Worm (Caenorhabditis elegans) whole organism, late embryonic: Measurements from ENCODE around the gene F18C5.9.

Source experiments
- C38D4.7 ChIP-seq: fragments of 200-800 bp; sonication (Bioruptor generic); optimal IDR thresholded peaks from 2 replicates; lab custom pipeline; 2018; ENCODE audit warnings: mild to moderate bottlenecking, missing genetic modification characterization, moderate library complexity, missing compliant biosample characterization
- K02D7.2 ChIP-seq: sonication (generic microtip); optimal IDR thresholded peaks from 2 replicates; lab custom pipeline; 2017; ENCODE audit warnings: mild to moderate bottlenecking, missing genetic modification characterization, missing compliant biosample characterization
- T23F11.4 ChIP-seq: fragments of 200-800 bp; sonication (Bioruptor generic); optimal IDR thresholded peaks from 2 replicates; lab custom pipeline; 2018; ENCODE audit warnings: mild to moderate bottlenecking, missing genetic modification characterization, missing compliant biosample characterization
- ahr-1 ChIP-seq: sonication (generic microtip); optimal IDR thresholded peaks from 2 replicates; lab custom pipeline; 2016; ENCODE audit warnings: missing genetic modification characterization, missing compliant biosample characterization
- ama-1 ChIP-seq: fragments of 150-350 bp; optimal IDR thresholded peaks from 2 replicates; lab custom pipeline; 2014
- ceh-14 ChIP-seq: sonication (generic microtip); optimal IDR thresholded peaks from 2 replicates; lab custom pipeline; 2016; ENCODE audit warnings: missing genotype, missing genetic modification characterization, missing compliant biosample characterization
- ceh-24 ChIP-seq: sonication (generic microtip); optimal IDR thresholded peaks from 2 replicates; lab custom pipeline; 2016; ENCODE audit warnings: mild to moderate bottlenecking, missing genetic modification characterization, missing compliant biosample characterization
- ceh-30 ChIP-seq: fragments of 150-350 bp; optimal IDR thresholded peaks from 2 replicates; lab custom pipeline; 2014; ENCODE audit warnings: missing biosample characterization, missing genetic modification characterization
- ceh-31 ChIP-seq: sonication (generic microtip); optimal IDR thresholded peaks from 2 replicates; lab custom pipeline; 2016; ENCODE audit warnings: missing genetic modification characterization, missing compliant biosample characterization
- ceh-48 ChIP-seq: sonication (generic microtip); optimal IDR thresholded peaks from 2 replicates; lab custom pipeline; 2016; ENCODE audit warnings: missing genetic modification characterization, inconsistent platforms, missing compliant biosample characterization
- dmd-4 ChIP-seq: sonication (generic microtip); optimal IDR thresholded peaks from 2 replicates; lab custom pipeline; 2016; ENCODE audit warnings: borderline replicate concordance, missing genetic modification characterization, missing compliant biosample characterization
- dve-1 ChIP-seq: sonication (generic microtip); optimal IDR thresholded peaks from 2 replicates; lab custom pipeline; 2017; ENCODE audit warnings: antibody characterized with exemption, mild to moderate bottlenecking, missing genetic modification characterization, missing compliant biosample characterization
- elt-2 ChIP-seq: sonication (generic microtip); optimal IDR thresholded peaks from 2 replicates; lab custom pipeline; 2016; ENCODE audit warnings: missing genetic modification reagents, missing genetic modification characterization, missing compliant biosample characterization
- ets-4 ChIP-seq: sonication (generic microtip); optimal IDR thresholded peaks from 2 replicates; lab custom pipeline; 2016; ENCODE audit warnings: missing genetic modification characterization, missing compliant biosample characterization
- eyg-1 ChIP-seq: sonication (generic microtip); optimal IDR thresholded peaks from 2 replicates; lab custom pipeline; 2016; ENCODE audit warnings: missing genotype, missing genetic modification characterization, missing compliant biosample characterization
- fkh-10 ChIP-seq: fragments of 150-350 bp; optimal IDR thresholded peaks from 2 replicates; lab custom pipeline; 2014; ENCODE audit warnings: missing biosample characterization, missing genetic modification reagents, missing genetic modification characterization
- hlh-15 ChIP-seq: sonication (generic microtip); optimal IDR thresholded peaks from 2 replicates; lab custom pipeline; 2016; ENCODE audit warnings: missing genetic modification characterization, missing compliant biosample characterization
- lim-6 ChIP-seq: sonication (generic microtip); optimal IDR thresholded peaks from 2 replicates; lab custom pipeline; 2016; ENCODE audit warnings: missing genetic modification characterization, missing compliant biosample characterization
- madf-2 ChIP-seq: sonication (generic microtip); optimal IDR thresholded peaks from 2 replicates; lab custom pipeline; 2017; ENCODE audit warnings: missing genetic modification characterization, missing compliant biosample characterization
- nhr-232 ChIP-seq: sonication (generic microtip); optimal IDR thresholded peaks from 2 replicates; lab custom pipeline; 2016; ENCODE audit warnings: missing genetic modification characterization, missing compliant biosample characterization
- npax-4 ChIP-seq: sonication (generic microtip); optimal IDR thresholded peaks from 2 replicates; lab custom pipeline; 2016; ENCODE audit warnings: missing genetic modification characterization, missing compliant biosample characterization
- odd-2 ChIP-seq: sonication (generic microtip); optimal IDR thresholded peaks from 2 replicates; lab custom pipeline; 2017; ENCODE audit warnings: antibody characterized with exemption, mild to moderate bottlenecking, missing genetic modification characterization, missing compliant biosample characterization
- pag-3 ChIP-seq: sonication (generic microtip); optimal IDR thresholded peaks from 2 replicates; lab custom pipeline; 2016; ENCODE audit warnings: missing compliant biosample characterization, missing genetic modification characterization, borderline replicate concordance
- pax-1 ChIP-seq: fragments of 150-350 bp; optimal IDR thresholded peaks from 2 replicates; lab custom pipeline; 2014; ENCODE audit warnings: missing biosample characterization, missing genetic modification characterization
- pha-2 ChIP-seq: sonication (generic microtip); optimal IDR thresholded peaks from 2 replicates; lab custom pipeline; 2017; ENCODE audit warnings: mild to moderate bottlenecking, missing genetic modification characterization, missing compliant biosample characterization
- rnt-1 ChIP-seq: sonication (generic microtip); optimal IDR thresholded peaks from 2 replicates; lab custom pipeline; 2016; ENCODE audit warnings: missing genetic modification characterization, missing compliant biosample characterization
- sdc-2 ChIP-seq: sonication (generic microtip); optimal IDR thresholded peaks from 2 replicates; lab custom pipeline; 2016; ENCODE audit warnings: missing genotype, missing genetic modification characterization, missing compliant biosample characterization
- sox-4 ChIP-seq: sonication (generic microtip); optimal IDR thresholded peaks from 2 replicates; lab custom pipeline; 2017; ENCODE audit warnings: mild to moderate bottlenecking, missing genetic modification characterization, inconsistent platforms, missing compliant biosample characterization
- tbx-2 ChIP-seq: sonication (generic microtip); optimal IDR thresholded peaks from 2 replicates; lab custom pipeline; 2016; ENCODE audit warnings: missing genetic modification characterization, missing compliant biosample characterization
- unc-42 ChIP-seq: sonication (generic microtip); optimal IDR thresholded peaks from 2 replicates; lab custom pipeline; 2016; ENCODE audit warnings: missing genotype, missing genetic modification characterization, missing compliant biosample characterization
- unc-55 ChIP-seq: sonication (generic microtip); optimal IDR thresholded peaks from 2 replicates; lab custom pipeline; 2017; ENCODE audit warnings: missing biosample characterization, missing genetic modification reagents, missing genetic modification characterization
- unc-86 ChIP-seq: sonication (generic microtip); optimal IDR thresholded peaks from 2 replicates; lab custom pipeline; 2016; ENCODE audit warnings: missing genetic modification characterization, missing compliant biosample characterization
- zip-5 ChIP-seq: sonication (generic microtip); optimal IDR thresholded peaks from 2 replicates; lab custom pipeline; 2016; ENCODE audit warnings: missing genetic modification characterization, missing compliant biosample characterization
- ztf-16 ChIP-seq: sonication (generic microtip); optimal IDR thresholded peaks from 2 replicates; lab custom pipeline; 2017; ENCODE audit warnings: missing genetic modification characterization, missing compliant biosample characterization

Gene F18C5.9

DNA sequence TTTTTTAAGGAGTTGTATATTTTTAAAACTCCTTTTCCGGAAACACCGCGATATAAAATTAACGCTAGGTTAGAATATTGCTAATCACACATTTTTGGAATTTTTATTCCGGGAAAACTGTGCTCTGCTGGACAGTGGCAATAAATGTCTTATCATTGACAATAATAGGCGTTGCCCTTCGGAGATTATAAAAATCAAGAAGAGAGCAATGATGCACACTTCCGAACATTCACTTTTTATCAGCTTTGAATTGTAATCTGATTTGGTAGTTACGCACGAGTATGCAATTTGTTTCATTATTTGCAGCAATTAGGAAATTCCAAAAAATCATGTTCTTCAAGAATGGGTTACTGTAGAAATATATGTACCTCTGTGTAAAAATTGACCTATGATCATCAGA, 49.2 kb downstream of the F18C5.9 start:
- TF ChIP-seq hlh-15, result no peak
- no peak for TF ChIP-seq sox-4 (tag; lab: Kevin White, UChicago)
- TF ChIP-seq lim-6 (tag; lab: Kevin White, UChicago), result no peak
- no peak for TF ChIP-seq ceh-14 (tag; lab: Kevin White, UChicago)
- no peak for TF ChIP-seq C38D4.7 (GFP tag; lab: Kevin White, UChicago)
- no peak for TF ChIP-seq ahr-1
- TF ChIP-seq zip-5 (tag; lab: Kevin White, UChicago), result no peak
- no peak for TF ChIP-seq unc-42
- TF ChIP-seq ceh-30 (tag; lab: Kevin White, UChicago), result no peak
- no peak for TF ChIP-seq eyg-1 (tag; lab: Kevin White, UChicago)
- TF ChIP-seq pha-2, result no peak
- TF ChIP-seq rnt-1 (tag; lab: Kevin White, UChicago), result no peak
- no peak for TF ChIP-seq fkh-10 (GFP tag; lab: Kevin White, UChicago)
- TF ChIP-seq pag-3 (tag; lab: Kevin White, UChicago), result no peak
- TF ChIP-seq ceh-31, result no peak
- no peak for TF ChIP-seq odd-2 (tag; lab: Kevin White, UChicago)
- TF ChIP-seq madf-2 (tag; lab: Kevin White, UChicago), result no peak
- TF ChIP-seq unc-55 (GFP tag; lab: Kevin White, UChicago), result no peak
- no peak for TF ChIP-seq sdc-2

DNA sequence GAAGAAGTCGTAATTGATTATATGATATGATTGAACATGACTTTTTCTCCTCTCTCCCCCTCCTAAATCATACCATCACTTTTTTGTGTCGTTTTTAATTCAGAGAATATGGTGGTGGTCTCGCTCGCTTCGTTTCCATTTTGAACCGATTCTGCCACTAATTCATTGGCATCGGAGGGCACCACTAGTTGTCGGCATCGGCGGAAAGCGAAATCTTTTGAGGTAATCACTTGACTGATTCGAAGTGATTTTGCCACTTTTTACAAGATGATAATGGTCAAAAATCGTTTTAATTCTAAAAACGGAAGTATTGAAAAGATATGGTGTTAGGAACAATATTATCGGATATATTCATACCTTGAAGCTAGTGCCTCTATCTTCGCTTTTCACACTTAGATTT, 49.8 kb downstream of the F18C5.9 start, which contains the start of gene klf-3:
TSS of gene klf-3 (plus strand) at position 109 of the 400 bp plus-strand sequence.
- no peak for TF ChIP-seq dve-1
- no peak for TF ChIP-seq pax-1 (tag; lab: Kevin White, UChicago)
- no peak for TF ChIP-seq T23F11.4 (GFP tag; lab: Kevin White, UChicago)
- no peak for TF ChIP-seq pha-2
- TF ChIP-seq nhr-232 (tag; lab: Kevin White, UChicago), result no peak
- no peak for TF ChIP-seq ets-4
- no peak for TF ChIP-seq elt-2 (tag; lab: Kevin White, UChicago)
- no peak for TF ChIP-seq zip-5 (tag; lab: Kevin White, UChicago)
- no peak for TF ChIP-seq ama-1 (lab: Kevin White, UChicago)
- TF ChIP-seq K02D7.2, result no peak
- no peak for TF ChIP-seq ceh-48
- no peak for TF ChIP-seq tbx-2 (tag; lab: Kevin White, UChicago)
- TF ChIP-seq sox-4 (tag; lab: Kevin White, UChicago), result no peak
- TF ChIP-seq unc-86 (tag; lab: Kevin White, UChicago), result no peak
- no peak for TF ChIP-seq unc-42
- TF ChIP-seq eyg-1 (tag; lab: Kevin White, UChicago), result no peak
- TF ChIP-seq dmd-4, result no peak
- TF ChIP-seq ceh-24 (tag; lab: Kevin White, UChicago), result no peak
- no peak for TF ChIP-seq npax-4
- TF ChIP-seq ztf-16 (tag; lab: Kevin White, UChicago), result no peak
